Fruit fly (Drosophila melanogaster) whole organism, embryonic: ENCODE results near the gene CG6567.

Experiments used
- ATbp ChIP-seq: fragments of 200-800 bp; sonication (Bioruptor generic); optimal IDR thresholded peaks from 2 replicates; lab custom pipeline; 2017; ENCODE audit warnings: missing biosample characterization, mild to moderate bottlenecking, missing genetic modification characterization, missing genetic modification reagents
- Abd-B ChIP-seq: fragments of 200-800 bp; sonication (Bioruptor generic); optimal IDR thresholded peaks from 2 replicates; lab custom pipeline; 2018; ENCODE audit warnings: missing biosample characterization, mild to moderate bottlenecking, missing genetic modification characterization, moderate library complexity
- Ada2b ChIP-seq: fragments of 200-800 bp; sonication (Bioruptor generic); IDR thresholded peaks from 2 replicates; pipeline ENCODE4 v1.3.6; 2022; ENCODE audit warnings: missing biosample characterization, missing genetic modification characterization
- Antp ChIP-seq: fragments of 200-800 bp; sonication (Bioruptor generic); optimal IDR thresholded peaks from 3 replicates; lab custom pipeline; 2016; ENCODE audit warnings: missing biosample characterization, missing genetic modification characterization
- Blimp-1 ChIP-seq: fragments of 200-800 bp; sonication (Bioruptor generic); optimal IDR thresholded peaks from 3 replicates; lab custom pipeline; 2018; ENCODE audit warnings: missing biosample characterization, missing genetic modification characterization, mild to moderate bottlenecking, moderate library complexity, missing genetic modification reagents
- CG1024 ChIP-seq: fragments of 200-800 bp; sonication (Bioruptor generic); IDR thresholded peaks from 2 replicates; pipeline ENCODE4 v1.3.6; 2022; ENCODE audit warnings: missing biosample characterization, missing genetic modification characterization
- CG10431 ChIP-seq: fragments of 200-800 bp; sonication (Bioruptor generic); optimal IDR thresholded peaks from 3 replicates; lab custom pipeline; 2018; ENCODE audit warnings: missing biosample characterization, mild to moderate bottlenecking, missing genetic modification characterization
- CG10462 ChIP-seq: fragments of 200-800 bp; sonication (Bioruptor generic); optimal IDR thresholded peaks from 2 replicates; lab custom pipeline; 2016; ENCODE audit warnings: missing biosample characterization, missing genetic modification characterization
- CG10959 ChIP-seq: fragments of 200-800 bp; sonication (Bioruptor generic); IDR thresholded peaks from 2 replicates; pipeline ENCODE4 v1.3.6; 2022; ENCODE audit warnings: missing biosample characterization, missing genetic modification characterization
- CG10979 ChIP-seq: fragments of 200-800 bp; sonication (Bioruptor generic); optimal IDR thresholded peaks from 2 replicates; lab custom pipeline; 2018; ENCODE audit warnings: missing biosample characterization, mild to moderate bottlenecking, missing genetic modification characterization, moderate library complexity
- CG1647 ChIP-seq: fragments of 200-800 bp; sonication (Bioruptor generic); optimal IDR thresholded peaks from 3 replicates; lab custom pipeline; 2016; ENCODE audit warnings: missing biosample characterization, missing genetic modification characterization
- CG17359 ChIP-seq: fragments of 200-800 bp; sonication (Bioruptor generic); optimal IDR thresholded peaks from 3 replicates; lab custom pipeline; 2018; ENCODE audit warnings: missing biosample characterization, mild to moderate bottlenecking, missing genetic modification characterization, moderate library complexity
- CG18262 ChIP-seq: fragments of 200-800 bp; optimal IDR thresholded peaks from 3 replicates; lab custom pipeline; 2019; ENCODE audit warnings: missing biosample characterization, mild to moderate bottlenecking, missing genetic modification characterization, moderate library complexity
- CG31441 ChIP-seq: fragments of 200-800 bp; sonication (Bioruptor generic); IDR thresholded peaks from 2 replicates; pipeline ENCODE4 v1.3.6; 2022; ENCODE audit warnings: missing biosample characterization, missing genetic modification characterization
- CG4424 ChIP-seq: fragments of 200-800 bp; sonication (Bioruptor generic); optimal IDR thresholded peaks from 3 replicates; lab custom pipeline; 2016; ENCODE audit warnings: missing biosample characterization, missing genetic modification characterization
- CG6689 ChIP-seq: fragments of 200-800 bp; sonication (Bioruptor generic); IDR thresholded peaks from 2 replicates; pipeline ENCODE4 v1.3.6; 2022; ENCODE audit warnings: missing biosample characterization, missing genetic modification characterization
- CG7987 ChIP-seq: fragments of 200-800 bp; sonication (Bioruptor generic); optimal IDR thresholded peaks from 2 replicates; lab custom pipeline; 2018; ENCODE audit warnings: missing biosample characterization, mild to moderate bottlenecking, missing genetic modification characterization, moderate library complexity
- HLH3B ChIP-seq: fragments of 200-800 bp; sonication (Bioruptor generic); IDR thresholded peaks from 2 replicates; pipeline ENCODE4 v1.3.6; 2022; ENCODE audit warnings: missing biosample characterization, missing genetic modification characterization
- Hsf ChIP-seq: fragments of 200-800 bp; sonication (Bioruptor generic); optimal IDR thresholded peaks from 3 replicates; lab custom pipeline; 2016; ENCODE audit warnings: missing biosample characterization, missing genetic modification characterization
- Med ChIP-seq: fragments of 200-800 bp; sonication (Bioruptor generic); peaks from one replicate; lab custom pipeline; 2016; ENCODE audit warnings: missing biosample characterization, missing genetic modification characterization, mild to moderate bottlenecking, inconsistent platforms, moderate library complexity
- ara ChIP-seq: fragments of 200-800 bp; sonication (Bioruptor generic); IDR thresholded peaks from 2 replicates; pipeline ENCODE4 v1.3.6; 2022; ENCODE audit warnings: missing biosample characterization, missing genetic modification characterization
- ase ChIP-seq: fragments of 200-800 bp; sonication (Bioruptor generic); IDR thresholded peaks from 3 replicates; pipeline ENCODE4 v1.3.6; 2022; ENCODE audit warnings: missing biosample characterization, missing genetic modification characterization
- bsh ChIP-seq, 2 experiments: fragments of 200-800 bp; sonication (Bioruptor generic); optimal IDR thresholded peaks; 2 replicates each; lab custom pipeline; 2017 to 2018; ENCODE audit warnings: mild to moderate bottlenecking in 2 of 2, missing biosample characterization in 2 of 2, missing genetic modification characterization in 2 of 2, moderate library complexity in 1 of 2
- cad ChIP-seq: fragments of >200 bp; optimal IDR thresholded peaks from 2 replicates; lab custom pipeline; 2017; ENCODE audit warnings: missing biosample characterization, missing genetic modification characterization
- chif ChIP-seq, 2 experiments: fragments of 200-800 bp; sonication (Bioruptor generic); optimal IDR thresholded peaks; 3 replicates each; lab custom pipeline; 2016; ENCODE audit warnings: missing biosample characterization in 2 of 2, missing genetic modification characterization in 2 of 2
- crp ChIP-seq, 2 experiments: fragments of 200-800 bp; sonication (Bioruptor generic); optimal IDR thresholded peaks; 2 replicates in 1 of 2; 3 replicates in 1 of 2; lab custom pipeline; 2017; ENCODE audit warnings: missing biosample characterization in 2 of 2, missing genetic modification characterization in 2 of 2, mild to moderate bottlenecking in 1 of 2, moderate library complexity in 1 of 2
- dysf ChIP-seq: fragments of 200-800 bp; sonication (Bioruptor generic); IDR thresholded peaks from 3 replicates; pipeline ENCODE4 v1.3.6; 2022; ENCODE audit warnings: missing biosample characterization, missing genetic modification characterization
- fd96Cb ChIP-seq: fragments of 200-800 bp; sonication (Bioruptor generic); optimal IDR thresholded peaks from 2 replicates; lab custom pipeline; 2018; ENCODE audit warnings: missing biosample characterization, mild to moderate bottlenecking, missing genetic modification characterization, moderate library complexity
- hb ChIP-seq: fragments of 200-800 bp; sonication (Bioruptor generic); IDR thresholded peaks from 3 replicates; pipeline ENCODE4 v1.3.6; 2022; ENCODE audit warnings: missing biosample characterization, missing genetic modification characterization; ENCODE audit not compliant: partially characterized antibody
- lmd ChIP-seq: fragments of 200-800 bp; sonication (Bioruptor generic); IDR thresholded peaks from 2 replicates; pipeline ENCODE4 v1.3.6; 2022; ENCODE audit warnings: missing biosample characterization, missing genetic modification characterization
- nom ChIP-seq: fragments of 200-800 bp; sonication (Bioruptor generic); optimal IDR thresholded peaks from 2 replicates; lab custom pipeline; 2017; ENCODE audit warnings: missing biosample characterization, missing genetic modification characterization, mild to moderate bottlenecking, moderate library complexity, missing genetic modification reagents
- phol ChIP-seq: fragments of 200-800 bp; sonication (Bioruptor generic); optimal IDR thresholded peaks from 3 replicates; lab custom pipeline; 2018; ENCODE audit warnings: missing biosample characterization, mild to moderate bottlenecking, missing genetic modification characterization, moderate library complexity
- prd ChIP-seq, 3 experiments: fragments of >200 bp in 2 of 3; fragments of 200-800 bp in 1 of 3; sonication (Bioruptor generic) in 1 of 3; optimal IDR thresholded peaks in 2 of 3; IDR thresholded peaks in 1 of 3; 2 replicates in 2 of 3; 3 replicates in 1 of 3; pipeline versions ENCODE4 v1.3.6 to Lab custom; 2017 to 2022; ENCODE audit warnings: missing biosample characterization in 1 of 3, missing genetic modification characterization in 1 of 3
- sens ChIP-seq: fragments of 200-800 bp; sonication (Bioruptor generic); peaks from one replicate; lab custom pipeline; 2016; ENCODE audit warnings: missing biosample characterization, missing genetic modification characterization
- sim ChIP-seq: fragments of 200-800 bp; sonication (Bioruptor generic); IDR thresholded peaks from 2 replicates; pipeline ENCODE4 v1.3.6; 2022; ENCODE audit warnings: missing biosample characterization, missing genetic modification characterization
- sisA ChIP-seq: fragments of 200-800 bp; sonication (Bioruptor generic); IDR thresholded peaks from 2 replicates; pipeline ENCODE4 v1.3.6; 2022; ENCODE audit warnings: missing biosample characterization, missing genetic modification characterization
- slp2 ChIP-seq: fragments of 200-800 bp; sonication (Bioruptor generic); optimal IDR thresholded peaks from 2 replicates; lab custom pipeline; 2016; ENCODE audit warnings: missing biosample characterization, missing genetic modification characterization
- vvl ChIP-seq: fragments of 200-800 bp; sonication (Bioruptor generic); IDR thresholded peaks from 2 replicates; pipeline ENCODE4 v1.3.6; 2022; ENCODE audit warnings: missing biosample characterization, missing genetic modification characterization
- zfh1 ChIP-seq: fragments of 200-800 bp; sonication (Bioruptor generic); IDR thresholded peaks from 3 replicates; pipeline ENCODE4 v1.3.6; 2022; ENCODE audit warnings: missing biosample characterization, missing genetic modification characterization

The CG6567 gene

DNA sequence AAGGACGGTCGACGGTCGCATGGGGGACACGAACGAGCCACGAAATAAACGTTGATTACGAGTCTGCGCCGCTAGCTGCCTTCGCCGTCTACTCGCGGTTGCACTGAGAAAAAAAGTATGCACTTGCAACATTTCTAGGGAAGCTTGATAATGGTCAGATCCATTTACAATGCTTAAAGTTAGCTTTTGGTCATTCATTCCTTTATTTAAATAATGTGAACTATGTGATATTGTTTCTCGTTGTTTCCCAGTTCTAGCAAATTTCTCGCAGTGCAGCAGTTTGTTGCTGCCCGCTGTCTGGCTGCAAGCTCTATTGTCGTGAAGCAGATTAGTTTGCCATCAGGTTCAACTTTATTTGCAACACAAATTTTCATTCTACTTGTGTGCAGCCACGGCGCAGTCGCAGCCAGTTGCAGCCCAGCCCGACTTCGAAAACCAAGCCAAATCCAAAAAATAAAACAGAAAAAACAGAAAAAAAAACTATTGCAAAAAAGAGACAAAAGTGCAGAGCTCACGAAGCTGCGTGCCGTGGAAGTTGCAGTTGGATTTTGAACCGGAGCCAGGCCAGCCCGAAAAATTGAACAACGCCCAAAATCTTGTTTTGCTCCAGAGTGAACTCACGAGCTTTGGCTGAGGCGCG lies 21.6 kb downstream of the CG6567 start (continued):
- peak; percentile 32; the same call in 1 of the 2 replicates for TF ChIP-seq CG6689
- TF ChIP-seq CG7987 (GFP tag; lab: Kevin White, UChicago): no peak
- peak; percentile 55; the same call in 1 of the 3 replicates for TF ChIP-seq zfh1
- peak; percentile 56 for TF ChIP-seq sisA (GFP tag; lab: Robert Waterston, UW)
- TF ChIP-seq hb (GFP tag; lab: Robert Waterston, UW): no peak
- 0 out of 3 replicates have a peak, but pooled peaks have one; percentile 40 for TF ChIP-seq dysf (GFP tag; lab: Robert Waterston, UW)
- peak; percentile 27 for TF ChIP-seq CG10979
- peak; percentile 24; the same call in 1 of the 2 replicates for TF ChIP-seq lmd (GFP tag; lab: Robert Waterston, UW)
- TF ChIP-seq CG18262 (tag; lab: Kevin White, UChicago): peak; percentile 11
- peak; percentile 35 for TF ChIP-seq phol (tag; lab: Kevin White, UChicago)
- TF ChIP-seq CG17359 (tag; lab: Kevin White, UChicago): peak; percentile 8
- TF ChIP-seq CG4424: peak; percentile 32
- TF ChIP-seq fd96Cb (tag; lab: Kevin White, UChicago): peak; percentile 27
- no peak for TF ChIP-seq slp2 (GFP tag; lab: Kevin White, UChicago)
- TF ChIP-seq ara (GFP tag; lab: Robert Waterston, UW): peak; percentile 38; the same call in 1 of the 2 replicates
- TF ChIP-seq nom (GFP tag; lab: Kevin White, UChicago): peak; percentile 79
- 0 out of 2 replicates have a peak, but pooled peaks have one; percentile 14 for TF ChIP-seq Ada2b (GFP tag; lab: Robert Waterston, UW)
- no peak for TF ChIP-seq vvl (GFP tag; lab: Robert Waterston, UW)
- no peak for TF ChIP-seq CG10462 (GFP tag; lab: Kevin White, UChicago)
- peak; percentile 42; the same call in 1 of the 2 replicates for TF ChIP-seq CG31441 (GFP tag; lab: Robert Waterston, UW)
- TF ChIP-seq sim (GFP tag; lab: Robert Waterston, UW): peak; percentile 38; the same call in 1 of the 2 replicates
- TF ChIP-seq sens: peak; percentile 45
- peak; percentile 40; the same call in 1 of the 2 replicates for TF ChIP-seq HLH3B
- no peak for TF ChIP-seq CG1647 (GFP tag; lab: Kevin White, UChicago)
- no peak for TF ChIP-seq CG10431 (GFP tag; lab: Kevin White, UChicago)
- TF ChIP-seq CG10959 (GFP tag; lab: Robert Waterston, UW): peak; percentile 9; the same call in 1 of the 2 replicates
- TF ChIP-seq prd (optimal IDR thresholded peaks at IDR 0.05; lab: Kevin White, UChicago): no peak
- TF ChIP-seq prd (GFP tag; IDR thresholded peaks at IDR 0.05; lab: Robert Waterston, UW): peak; percentile 47; the same call in 2 of the 3 replicates
- peak in 1 of 2 experiments; percentile 10 for TF ChIP-seq chif (GFP tag; optimal IDR thresholded peaks at IDR 0.05; lab: Kevin White, UChicago)
- peak; percentile 8 for TF ChIP-seq Abd-B
- TF ChIP-seq Blimp-1 (GFP tag; lab: Kevin White, UChicago): peak; percentile 17
- no peak for TF ChIP-seq Hsf (GFP tag; lab: Kevin White, UChicago)
- TF ChIP-seq Med (GFP tag; lab: Kevin White, UChicago): peak; percentile 59
- peak in 1 of 2 experiments; percentile 67 for TF ChIP-seq bsh (GFP tag; optimal IDR thresholded peaks at IDR 0.05; lab: Kevin White, UChicago)
- peak; percentile 3; the same call in 1 of the 2 replicates for TF ChIP-seq CG1024 (GFP tag; lab: Robert Waterston, UW)
- peak; percentile 1 for TF ChIP-seq ATbp (GFP tag; lab: Kevin White, UChicago)
- no peak for TF ChIP-seq crp (GFP tag; optimal IDR thresholded peaks at IDR 0.05; lab: Kevin White, UChicago)
- TF ChIP-seq cad (GFP tag; lab: Kevin White, UChicago): no peak
- 0 out of 3 replicates have a peak, but pooled peaks have one; percentile 17 for TF ChIP-seq ase (GFP tag; lab: Robert Waterston, UW)
- TF ChIP-seq Antp (GFP tag; lab: Kevin White, UChicago): peak; percentile 7
- TF ChIP-seq, all 482 proteins: peak for 36
